Worm (Caenorhabditis elegans) whole organism, L3 larva: Measurements from ENCODE around the gene srt-53.
A peak's percentile ranks its signal among the peaks of the same experiment; 100 is the strongest.

ENCODE experiments used
- egl-5 ChIP-seq: fragments of 150-350 bp; optimal IDR thresholded peaks from 2 replicates; lab custom pipeline; 2017; ENCODE audit warnings: missing biosample characterization, missing genetic modification reagents, missing genetic modification characterization, inconsistent platforms
- jun-1 ChIP-seq: fragments of 150-350 bp; optimal IDR thresholded peaks from 2 replicates; lab custom pipeline; 2014; ENCODE audit warnings: missing biosample characterization, missing genetic modification reagents, missing genetic modification characterization
- lin-39 ChIP-seq: fragments of 150-350 bp; optimal IDR thresholded peaks from 2 replicates; lab custom pipeline; 2018; ENCODE audit warnings: missing biosample characterization, missing genetic modification reagents, missing genetic modification characterization
- nfya-1 ChIP-seq: sonication (generic microtip); optimal IDR thresholded peaks from 2 replicates; lab custom pipeline; 2017; ENCODE audit warnings: missing genetic modification characterization, mild to moderate bottlenecking, missing compliant biosample characterization, antibody characterized with exemption, moderate library complexity; ENCODE audit not compliant: insufficient read depth
- nhr-25 ChIP-seq: sonication (generic microtip); optimal IDR thresholded peaks from 2 replicates; lab custom pipeline; 2017; ENCODE audit warnings: missing biosample characterization, missing genetic modification characterization

Gene srt-53

ce11 chrV:7893812-7894381 lies 46.3 kb downstream of the srt-53 start, which contains the start of gene F40A3.6:
TSS of gene F40A3.6 (minus strand) at chrV:7893862.
- TF ChIP-seq nfya-1 (tag; lab: Kevin White, UChicago) = peak; percentile 37
- peak; percentile 78 for TF ChIP-seq egl-5 (tag; lab: Kevin White, UChicago)
- TF ChIP-seq lin-39 (tag; lab: Kevin White, UChicago) = peak; percentile 13
- no peak for TF ChIP-seq nhr-25 (tag; lab: Kevin White, UChicago)

ce11 chrV:7891230-7891629 lies 49.0 kb downstream of the srt-53 start, which contains the start of gene F40A3.1:
TSS of gene F40A3.1 (plus strand) at chrV:7891530.
- TF ChIP-seq lin-39 (tag; lab: Kevin White, UChicago) (peak; percentile 52), jun-1 (tag; lab: Kevin White, UChicago) (no peak)
